Fruit fly (Drosophila melanogaster): ENCODE measurements around the gene COX6AL2.

The COX6AL2 gene

DNA sequence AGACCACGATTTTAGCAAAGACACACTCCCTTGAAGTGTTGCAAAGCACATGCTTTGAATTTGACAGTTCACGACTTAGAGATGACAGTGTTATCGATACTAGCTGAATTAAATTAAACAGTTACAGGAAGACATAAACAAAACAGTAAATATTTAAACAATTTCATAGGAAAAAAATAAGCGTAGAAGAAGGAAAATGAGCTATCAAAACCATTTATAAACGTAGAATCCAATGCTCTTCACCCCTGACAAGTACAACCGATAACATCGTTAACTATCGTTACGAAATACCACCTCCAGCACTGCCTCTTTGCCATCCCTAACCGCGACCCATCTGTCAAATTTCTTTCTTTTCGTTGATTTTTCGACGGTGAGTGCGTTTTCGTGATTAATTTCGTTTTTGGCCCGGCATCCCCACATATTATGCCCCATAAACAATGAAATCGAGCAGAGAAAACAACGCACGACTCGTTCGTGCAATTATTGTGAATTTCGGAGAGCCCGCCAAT, 15.1 kb downstream of the COX6AL2 start, which contains the start of gene RpL26 (continued):
- TF ChIP-seq CG6654 (GFP tag; optimal IDR thresholded peaks at IDR 0.05) (no peak), hkb (optimal IDR thresholded peaks at IDR 0.05) (peak; percentile 78), hkb (GFP tag; IDR thresholded peaks at IDR 0.05) (peak; percentile 23; the same call in 1 of the 2 replicates), wek (GFP tag; optimal IDR thresholded peaks at IDR 0.05) (peak; percentile 15), CkIIα-i1 (GFP tag; IDR thresholded peaks at IDR 0.05) (no peak), fd64A (GFP tag; optimal IDR thresholded peaks at IDR 0.05) (peak; percentile 41), fru (optimal IDR thresholded peaks at IDR 0.05) (no peak), lov (optimal IDR thresholded peaks at IDR 0.05) (no peak), lov (GFP tag; IDR thresholded peaks at IDR 0.05) (0 out of 3 replicates have a peak, but pooled peaks have one; percentile 21), CG2875 (GFP tag; optimal IDR thresholded peaks at IDR 0.05) (no peak), tgo (GFP tag; IDR thresholded peaks at IDR 0.05) (no peak; the same call in 2 of the 3 replicates), CG10462 (GFP tag; optimal IDR thresholded peaks at IDR 0.05) (peak; percentile 46), sr (GFP tag; IDR thresholded peaks at IDR 0.05) (no peak), bsh (GFP tag; optimal IDR thresholded peaks at IDR 0.05) (peak; percentile 29 to 48), CG16815 (GFP tag; optimal IDR thresholded peaks at IDR 0.05) (peak; percentile 65), CG31441 (GFP tag; IDR thresholded peaks at IDR 0.05) (peak; percentile 62), sob (GFP tag; IDR thresholded peaks at IDR 0.05) (peak; percentile 81)

DNA sequence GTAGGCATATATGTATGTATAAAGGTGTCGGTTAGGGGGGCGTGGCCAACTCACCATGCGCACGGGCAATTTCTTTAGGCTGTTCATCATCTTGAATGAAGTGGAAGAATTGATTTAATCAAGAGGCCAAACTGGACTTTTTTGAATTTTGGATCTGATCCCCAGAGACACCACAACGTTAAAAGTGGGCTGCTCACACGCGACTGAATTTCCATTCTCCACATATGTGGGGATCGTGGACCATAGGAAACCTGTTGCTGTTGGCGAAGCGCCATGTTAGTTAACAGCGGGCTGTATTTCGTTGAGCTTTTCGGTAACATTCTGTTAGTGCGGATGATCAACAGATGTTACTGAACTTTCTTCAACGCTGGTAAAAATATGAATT, 15.9 kb downstream of the COX6AL2 start, which contains the start of gene CG3902:
Gene CG3902, minus strand, starts transcription at position 208 of the 385 bp plus-strand sequence.
- TF ChIP-seq Dip2 (GFP tag; IDR thresholded peaks at IDR 0.05) (no peak), CG3726 (GFP tag; IDR thresholded peaks at IDR 0.05) (no peak), btn (GFP tag; optimal IDR thresholded peaks at IDR 0.05) (no peak), ind (GFP tag; optimal IDR thresholded peaks at IDR 0.05) (no peak), toy (GFP tag; IDR thresholded peaks at IDR 0.05) (no peak), cwo (GFP tag; optimal IDR thresholded peaks at IDR 0.05) (peak; percentile 76), p53 (GFP tag; optimal IDR thresholded peaks at IDR 0.05) (no peak), Xrp1 (GFP tag; IDR thresholded peaks at IDR 0.05) (no peak; the same call in 1 of the 2 replicates), CG9932 (GFP tag; IDR thresholded peaks at IDR 0.05) (no peak), Hr3 (GFP tag; optimal IDR thresholded peaks at IDR 0.05) (no peak), Abd-B (GFP tag; optimal IDR thresholded peaks at IDR 0.05) (no peak), ara (GFP tag; IDR thresholded peaks at IDR 0.05) (no peak), oc (tag; optimal IDR thresholded peaks at IDR 0.05) (no peak), CG30431 (GFP tag; optimal IDR thresholded peaks at IDR 0.05) (no peak), CG17359 (tag; optimal IDR thresholded peaks at IDR 0.05) (no peak), twi (tag; optimal IDR thresholded peaks at IDR 0.05) (no peak), Pdp1 (GFP tag; optimal IDR thresholded peaks at IDR 0.05) (no peak), CG9876 (GFP tag; optimal IDR thresholded peaks at IDR 0.05) (no peak), E2f2 (GFP tag; IDR thresholded peaks at IDR 0.05) (peak; percentile 12; the same call in 1 of the 2 replicates), sens (GFP tag) (peak; percentile 74), CG4282 (GFP tag; optimal IDR thresholded peaks at IDR 0.05) (no peak), kah (GFP tag; optimal IDR thresholded peaks at IDR 0.05) (peak; percentile 98), fd96Cb (tag; optimal IDR thresholded peaks at IDR 0.05) (no peak), Optix (GFP tag; IDR thresholded peaks at IDR 0.05) (no peak), H15 (GFP tag; IDR thresholded peaks at IDR 0.05) (no peak), lola (GFP tag; optimal IDR thresholded peaks at IDR 0.05) (no peak), CG12659 (GFP tag; optimal IDR thresholded peaks at IDR 0.05) (peak; percentile 49), CG3065 (GFP tag; optimal IDR thresholded peaks at IDR 0.05) (peak; percentile 19), Hey (tag; optimal IDR thresholded peaks at IDR 0.05) (no peak), Dll (GFP tag; IDR thresholded peaks at IDR 0.05; ENCODE audit: partially characterized antibody) (no peak), CG6854 (GFP tag; optimal IDR thresholded peaks at IDR 0.05) (peak; percentile 10), CG14965 (GFP tag; optimal IDR thresholded peaks at IDR 0.05; ENCODE audit: borderline replicate concordance) (no peak), Dref (GFP tag; IDR thresholded peaks at IDR 0.05) (no peak), Hsf (GFP tag; optimal IDR thresholded peaks at IDR 0.05) (no peak), CG1603 (tag; optimal IDR thresholded peaks at IDR 0.05) (peak; percentile 29)

Data from whole organism, embryonic.